Fruit fly (Drosophila melanogaster) whole organism, embryonic: ENCODE results near the gene Lasp.
A peak's percentile ranks its signal among the peaks of the same experiment; 100 is the strongest.

Source experiments
- CG1024 ChIP-seq: fragments of 200-800 bp; sonication (Bioruptor generic); IDR thresholded peaks from 2 replicates; pipeline ENCODE4 v1.3.6; 2022; ENCODE audit warnings: missing biosample characterization, missing genetic modification characterization
- CG1233 ChIP-seq: fragments of 200-800 bp; sonication (Bioruptor generic); optimal IDR thresholded peaks from 4 replicates; lab custom pipeline; 2018; ENCODE audit warnings: missing biosample characterization, mild to moderate bottlenecking, missing genetic modification characterization
- CG14860 ChIP-seq: fragments of 200-800 bp; sonication (Bioruptor generic); IDR thresholded peaks from 3 replicates; pipeline ENCODE4 v1.3.6; 2022; ENCODE audit warnings: missing biosample characterization, missing genetic modification characterization; ENCODE audit not compliant: partially characterized antibody
- CG1529 ChIP-seq: fragments of 200-800 bp; sonication (Bioruptor generic); optimal IDR thresholded peaks from 3 replicates; lab custom pipeline; 2018; ENCODE audit warnings: missing biosample characterization, missing genetic modification characterization
- CG15479 ChIP-seq: fragments of 200-800 bp; sonication (Bioruptor generic); optimal IDR thresholded peaks from 3 replicates; lab custom pipeline; 2019; ENCODE audit warnings: missing biosample characterization, mild to moderate bottlenecking, missing genetic modification characterization, moderate library complexity
- CG18764 ChIP-seq: fragments of 200-800 bp; sonication (Bioruptor generic); optimal IDR thresholded peaks from 3 replicates; lab custom pipeline; 2016; ENCODE audit warnings: missing biosample characterization, missing genetic modification characterization
- CG2712 ChIP-seq: fragments of 200-800 bp; optimal IDR thresholded peaks from 3 replicates; lab custom pipeline; 2019; ENCODE audit warnings: missing biosample characterization, mild to moderate bottlenecking, missing genetic modification characterization, moderate library complexity
- CG31365 ChIP-seq: fragments of 200-800 bp; sonication (Bioruptor generic); optimal IDR thresholded peaks from 2 replicates; lab custom pipeline; 2018; ENCODE audit warnings: missing biosample characterization, mild to moderate bottlenecking, missing genetic modification characterization
- CG32772 ChIP-seq: fragments of 200-800 bp; sonication (Bioruptor generic); IDR thresholded peaks from 2 replicates; pipeline ENCODE4 v1.3.6; 2022; ENCODE audit warnings: missing biosample characterization, missing genetic modification characterization
- CG4617 ChIP-seq: fragments of 200-800 bp; sonication (Bioruptor generic); optimal IDR thresholded peaks from 3 replicates; lab custom pipeline; 2016; ENCODE audit warnings: missing biosample characterization, missing genetic modification characterization, borderline replicate concordance
- CG6175 ChIP-seq: fragments of 200-800 bp; sonication (Bioruptor generic); IDR thresholded peaks from 3 replicates; pipeline ENCODE4 v1.3.6; 2022; ENCODE audit warnings: missing biosample characterization, missing genetic modification characterization
- CG6254 ChIP-seq: fragments of 200-800 bp; sonication (Bioruptor generic); optimal IDR thresholded peaks from 3 replicates; lab custom pipeline; 2017; ENCODE audit warnings: mild to moderate bottlenecking, missing biosample characterization, missing genetic modification reagents, missing genetic modification characterization
- CG6272 ChIP-seq: fragments of 200-800 bp; sonication (Bioruptor generic); IDR thresholded peaks from 2 replicates; pipeline ENCODE4 v1.3.6; 2022; ENCODE audit warnings: missing biosample characterization, missing genetic modification characterization
- CG8944 ChIP-seq: fragments of 200-800 bp; sonication (Bioruptor generic); optimal IDR thresholded peaks from 3 replicates; lab custom pipeline; 2016; ENCODE audit warnings: missing biosample characterization, missing genetic modification characterization
- CTCF ChIP-seq: fragments of 200-800 bp; sonication (Bioruptor generic); optimal IDR thresholded peaks from 2 replicates; lab custom pipeline; 2017; ENCODE audit warnings: missing biosample characterization, mild to moderate bottlenecking, missing genetic modification characterization, moderate library complexity
- Dad ChIP-seq: fragments of 200-800 bp; sonication (Bioruptor generic); optimal IDR thresholded peaks from 3 replicates; lab custom pipeline; 2016; ENCODE audit warnings: missing biosample characterization, missing genetic modification characterization
- Drgx ChIP-seq: fragments of 200-800 bp; sonication (Bioruptor generic); IDR thresholded peaks from 2 replicates; pipeline ENCODE4 v1.3.6; 2022; ENCODE audit warnings: missing biosample characterization, missing genetic modification characterization
- E2f1 ChIP-seq: fragments of 200-800 bp; sonication (Bioruptor generic); IDR thresholded peaks from 2 replicates; pipeline ENCODE4 v1.3.6; 2022; ENCODE audit warnings: missing biosample characterization, missing genetic modification characterization
- Ets65A ChIP-seq: fragments of 200-800 bp; sonication (Bioruptor generic); peaks from one replicate; lab custom pipeline; 2016; ENCODE audit warnings: missing biosample characterization, missing genetic modification characterization
- H15 ChIP-seq: fragments of 200-800 bp; sonication (Bioruptor generic); IDR thresholded peaks from 3 replicates; pipeline ENCODE4 v1.3.6; 2022; ENCODE audit warnings: missing biosample characterization, missing genetic modification characterization
- Hmr ChIP-seq: fragments of 200-800 bp; sonication (Bioruptor generic); optimal IDR thresholded peaks from 3 replicates; lab custom pipeline; 2017; ENCODE audit warnings: mild to moderate bottlenecking, missing biosample characterization, missing genetic modification reagents, missing genetic modification characterization
- MBD-R2 ChIP-seq: fragments of 200-800 bp; sonication (Bioruptor generic); IDR thresholded peaks from 2 replicates; pipeline ENCODE4 v1.3.6; 2022; ENCODE audit warnings: missing biosample characterization, missing genetic modification characterization
- Max ChIP-seq: fragments of 200-800 bp; sonication (Bioruptor generic); optimal IDR thresholded peaks from 2 replicates; lab custom pipeline; 2016; ENCODE audit warnings: missing biosample characterization, mild to moderate bottlenecking, missing genetic modification characterization
- Myb ChIP-seq: fragments of 200-800 bp; sonication (Bioruptor generic); optimal IDR thresholded peaks from 2 replicates; lab custom pipeline; 2016; ENCODE audit warnings: missing biosample characterization, missing genetic modification characterization
- Nf-YB ChIP-seq: fragments of 200-800 bp; sonication (Bioruptor generic); optimal IDR thresholded peaks from 3 replicates; lab custom pipeline; 2019; ENCODE audit warnings: missing biosample characterization, mild to moderate bottlenecking, missing genetic modification characterization, moderate library complexity
- Sox102F ChIP-seq: fragments of 200-800 bp; sonication (Bioruptor generic); optimal IDR thresholded peaks from 2 replicates; lab custom pipeline; 2018; ENCODE audit warnings: missing biosample characterization, mild to moderate bottlenecking, missing genetic modification characterization, moderate library complexity
- Spps ChIP-seq: fragments of 200-800 bp; sonication (Bioruptor generic); optimal IDR thresholded peaks from 2 replicates; lab custom pipeline; 2018; ENCODE audit warnings: missing biosample characterization, mild to moderate bottlenecking, missing genetic modification characterization
- TFAM ChIP-seq: fragments of 200-800 bp; sonication (Bioruptor generic); optimal IDR thresholded peaks from 2 replicates; lab custom pipeline; 2017; ENCODE audit warnings: missing biosample characterization, missing genetic modification characterization, inconsistent platforms
- Xbp1 ChIP-seq: fragments of 200-800 bp; sonication (Bioruptor generic); optimal IDR thresholded peaks from 3 replicates; lab custom pipeline; 2016; ENCODE audit warnings: missing biosample characterization, mild to moderate bottlenecking, missing genetic modification characterization
- ap ChIP-seq: fragments of 200-800 bp; sonication (Bioruptor generic); IDR thresholded peaks from 2 replicates; pipeline ENCODE4 v1.3.6; 2022; ENCODE audit warnings: missing biosample characterization, missing genetic modification characterization
- ase ChIP-seq: fragments of 200-800 bp; sonication (Bioruptor generic); IDR thresholded peaks from 3 replicates; pipeline ENCODE4 v1.3.6; 2022; ENCODE audit warnings: missing biosample characterization, missing genetic modification characterization
- cas ChIP-seq: fragments of 200-800 bp; sonication (Bioruptor generic); IDR thresholded peaks from 2 replicates; pipeline ENCODE4 v1.3.6; 2022; ENCODE audit warnings: missing biosample characterization, missing genetic modification characterization
- chm ChIP-seq: fragments of 200-800 bp; sonication (Bioruptor generic); IDR thresholded peaks from 2 replicates; pipeline ENCODE4 v1.3.6; 2022; ENCODE audit warnings: missing biosample characterization, missing genetic modification characterization
- crol ChIP-seq: fragments of 200-800 bp; sonication (Bioruptor generic); IDR thresholded peaks from 2 replicates; pipeline ENCODE4 v1.3.6; 2022; ENCODE audit warnings: missing biosample characterization, missing genetic modification characterization
- dan ChIP-seq: fragments of 200-800 bp; sonication (Bioruptor generic); IDR thresholded peaks from 2 replicates; pipeline ENCODE4 v1.3.6; 2022; ENCODE audit warnings: missing biosample characterization, missing genetic modification characterization
- eyg ChIP-seq: fragments of 200-800 bp; sonication (Bioruptor generic); optimal IDR thresholded peaks from 3 replicates; lab custom pipeline; 2016; ENCODE audit warnings: missing biosample characterization, missing genetic modification characterization
- org-1 ChIP-seq: fragments of 200-800 bp; sonication (Bioruptor generic); optimal IDR thresholded peaks from 2 replicates; lab custom pipeline; 2017; ENCODE audit warnings: missing biosample characterization, missing genetic modification characterization
- pb ChIP-seq: fragments of 200-800 bp; sonication (Bioruptor generic); optimal IDR thresholded peaks from 3 replicates; lab custom pipeline; 2016; ENCODE audit warnings: missing biosample characterization, missing genetic modification characterization
- pfk ChIP-seq: fragments of 200-800 bp; sonication (Bioruptor generic); optimal IDR thresholded peaks from 2 replicates; lab custom pipeline; 2018; ENCODE audit warnings: missing biosample characterization, mild to moderate bottlenecking, missing genetic modification characterization, moderate library complexity
- pita ChIP-seq: fragments of 200-800 bp; sonication (Bioruptor generic); optimal IDR thresholded peaks from 2 replicates; lab custom pipeline; 2017; ENCODE audit warnings: missing biosample characterization, mild to moderate bottlenecking, missing genetic modification characterization
- prd ChIP-seq, 3 experiments: fragments of >200 bp in 2 of 3; fragments of 200-800 bp in 1 of 3; sonication (Bioruptor generic) in 1 of 3; optimal IDR thresholded peaks in 2 of 3; IDR thresholded peaks in 1 of 3; 2 replicates in 2 of 3; 3 replicates in 1 of 3; pipeline versions ENCODE4 v1.3.6 to Lab custom; 2017 to 2022; ENCODE audit warnings: missing biosample characterization in 1 of 3, missing genetic modification characterization in 1 of 3
- pros ChIP-seq: fragments of 200-800 bp; sonication (Bioruptor generic); optimal IDR thresholded peaks from 3 replicates; lab custom pipeline; 2019; ENCODE audit warnings: missing biosample characterization, mild to moderate bottlenecking, missing genetic modification characterization, moderate library complexity
- psq ChIP-seq: fragments of 200-800 bp; sonication (Bioruptor generic); optimal IDR thresholded peaks from 2 replicates; lab custom pipeline; 2017; ENCODE audit warnings: missing biosample characterization, missing genetic modification characterization
- ro ChIP-seq: fragments of 200-800 bp; sonication (Bioruptor generic); IDR thresholded peaks from 2 replicates; pipeline ENCODE4 v1.3.6; 2022; ENCODE audit warnings: missing biosample characterization, missing genetic modification characterization
- shn ChIP-seq: fragments of 200-800 bp; sonication (Bioruptor generic); optimal IDR thresholded peaks from 3 replicates; lab custom pipeline; 2016; ENCODE audit warnings: missing biosample characterization, missing genetic modification characterization
- stwl ChIP-seq: fragments of 200-800 bp; sonication (Bioruptor generic); optimal IDR thresholded peaks from 3 replicates; lab custom pipeline; 2018; ENCODE audit warnings: missing biosample characterization, mild to moderate bottlenecking, missing genetic modification characterization, moderate library complexity
- tgo ChIP-seq: fragments of 200-800 bp; sonication (Bioruptor generic); IDR thresholded peaks from 3 replicates; pipeline ENCODE4 v1.3.6; 2022; ENCODE audit warnings: missing biosample characterization, missing genetic modification characterization
- unpg ChIP-seq: fragments of 200-800 bp; sonication (Bioruptor generic); optimal IDR thresholded peaks from 3 replicates; lab custom pipeline; 2018; ENCODE audit warnings: missing biosample characterization, mild to moderate bottlenecking, missing genetic modification characterization, moderate library complexity
- zen2 ChIP-seq: fragments of 200-800 bp; sonication (Bioruptor generic); IDR thresholded peaks from 3 replicates; pipeline ENCODE4 v1.3.6; 2022; ENCODE audit warnings: missing biosample characterization, missing genetic modification characterization; ENCODE audit not compliant: partially characterized antibody

Lasp gene

dm6 chr3L:16661167-16662109 lies 50.0 kb downstream of the Lasp start, which contains the start of gene Baldspot (continued):
- no peak for TF ChIP-seq H15 (GFP tag; lab: Robert Waterston, UW)
- peak; percentile 83 for TF ChIP-seq Myb (GFP tag; lab: Kevin White, UChicago)
- peak; percentile 83 for TF ChIP-seq Hmr (GFP tag; lab: Kevin White, UChicago)
- TF ChIP-seq Drgx (GFP tag; lab: Robert Waterston, UW) = peak; percentile 58
- TF ChIP-seq tgo (GFP tag; lab: Robert Waterston, UW) = peak; percentile 48; the same call in 2 of the 3 replicates
- peak; percentile 21 for TF ChIP-seq CG15479 (GFP tag; lab: Kevin White, UChicago)
- no peak for TF ChIP-seq E2f1 (GFP tag; lab: Robert Waterston, UW)
- TF ChIP-seq pros (GFP tag; lab: Kevin White, UChicago) = peak; percentile 37
- TF ChIP-seq MBD-R2 (GFP tag; lab: Robert Waterston, UW) = peak; percentile 70
- TF ChIP-seq cas (GFP tag; lab: Robert Waterston, UW) = 0 out of 2 replicates have a peak, but pooled peaks have one; percentile 24
- peak; percentile 81 for TF ChIP-seq org-1 (GFP tag; lab: Kevin White, UChicago)
- peak; percentile 30 for TF ChIP-seq pita (GFP tag; lab: Kevin White, UChicago)
- TF ChIP-seq Dad (GFP tag; lab: Kevin White, UChicago) = peak; percentile 77
- TF ChIP-seq CG1529 (GFP tag; lab: Kevin White, UChicago) = peak; percentile 16
- peak; percentile 82 for TF ChIP-seq stwl (tag; lab: Kevin White, UChicago)
- no peak for TF ChIP-seq CG6175 (GFP tag; lab: Robert Waterston, UW)
- peak; percentile 65 for TF ChIP-seq CG14860
- TF ChIP-seq Ets65A (GFP tag; lab: Kevin White, UChicago) = peak; percentile 98
- TF ChIP-seq CG32772 = peak; percentile 41; the same call in 1 of the 2 replicates
- TF ChIP-seq zen2 (GFP tag; lab: Robert Waterston, UW) = peak; percentile 1; the same call in 1 of the 3 replicates
- peak; percentile 20; the same call in 1 of the 2 replicates for TF ChIP-seq CG1024 (GFP tag; lab: Robert Waterston, UW)
- TF ChIP-seq ap (GFP tag; lab: Robert Waterston, UW) = 0 out of 2 replicates have a peak, but pooled peaks have one; percentile 8
- no peak for TF ChIP-seq pfk
- peak; percentile 76 for TF ChIP-seq Max (GFP tag; lab: Kevin White, UChicago)
- peak; percentile 61 for TF ChIP-seq shn (GFP tag; lab: Kevin White, UChicago)
- peak; percentile 44 for TF ChIP-seq crol (GFP tag; lab: Robert Waterston, UW)
- peak; percentile 11 for TF ChIP-seq TFAM (GFP tag; lab: Kevin White, UChicago)
- TF ChIP-seq CG2712 = peak; percentile 75
- TF ChIP-seq CG6254 = peak; percentile 80
- peak; percentile 2 for TF ChIP-seq CG8944
- no peak for TF ChIP-seq ro
- TF ChIP-seq dan (GFP tag; lab: Robert Waterston, UW) = no peak
- TF ChIP-seq Spps (tag; lab: Kevin White, UChicago) = peak; percentile 77
- peak; percentile 88 for TF ChIP-seq eyg
- peak; percentile 91 for TF ChIP-seq pb
- TF ChIP-seq unpg = peak; percentile 67
- peak; percentile 47 for TF ChIP-seq Sox102F (GFP tag; lab: Kevin White, UChicago)
- no peak for TF ChIP-seq CG4617 (GFP tag; lab: Kevin White, UChicago)
- peak; percentile 36 for TF ChIP-seq Xbp1 (GFP tag; lab: Kevin White, UChicago)
- peak; percentile 81 for TF ChIP-seq CG31365 (tag; lab: Kevin White, UChicago)
- TF ChIP-seq CG18764 (GFP tag; lab: Kevin White, UChicago) = peak; percentile 72
- TF ChIP-seq CG6272 (GFP tag; lab: Robert Waterston, UW) = peak; percentile 46; the same call in 1 of the 2 replicates
- TF ChIP-seq ase (GFP tag; lab: Robert Waterston, UW) = peak; percentile 79; the same call in 2 of the 3 replicates
- TF ChIP-seq prd (optimal IDR thresholded peaks at IDR 0.05; lab: Kevin White, UChicago) = no peak
- peak; percentile 81 for TF ChIP-seq prd (GFP tag; IDR thresholded peaks at IDR 0.05; lab: Robert Waterston, UW)
- TF ChIP-seq Nf-YB (GFP tag; lab: Kevin White, UChicago) = no peak
- TF ChIP-seq chm (GFP tag; lab: Robert Waterston, UW) = no peak
- peak; percentile 84 for TF ChIP-seq CG1233 (GFP tag; lab: Kevin White, UChicago)
- TF ChIP-seq CTCF (GFP tag; lab: Kevin White, UChicago) = peak; percentile 72
- no peak for TF ChIP-seq psq (GFP tag; lab: Kevin White, UChicago)
